Worm (Caenorhabditis elegans): ENCODE results near the gene fip-1.

fip-1 gene

DNA sequence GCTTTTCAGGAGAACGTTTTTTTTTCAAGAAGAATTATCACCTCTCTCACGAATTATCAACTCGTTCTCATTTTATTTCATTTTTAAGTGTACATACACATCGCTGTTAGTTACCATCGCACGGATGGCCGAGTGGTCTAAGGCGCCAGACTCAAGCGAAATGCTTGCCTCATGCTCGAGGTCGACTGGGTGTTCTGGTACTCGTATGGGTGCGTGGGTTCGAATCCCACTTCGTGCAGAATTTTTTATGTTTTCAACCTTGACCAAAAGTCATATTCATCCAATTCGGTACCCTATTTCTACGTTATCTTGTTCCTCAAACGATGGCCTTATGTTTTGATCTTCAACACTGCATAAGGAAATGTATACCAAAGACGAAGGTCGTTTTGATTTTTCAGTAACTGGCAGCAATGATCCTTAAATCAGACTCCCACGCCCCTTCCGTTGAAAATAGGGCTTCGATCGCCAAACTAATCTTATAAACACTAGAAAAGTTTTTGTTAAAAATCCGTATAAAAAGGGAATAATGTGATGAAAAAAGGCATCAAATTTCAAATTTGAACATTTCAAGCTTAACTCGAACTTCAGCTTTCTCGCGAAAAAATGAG is at the start of gene fip-1:
fip-1 (plus strand) TSS at position 558 of the 608 bp plus-strand sequence.
- TF ChIP-seq him-1 (tag; optimal IDR thresholded peaks at IDR 0.05) = no peak
- peak; percentile 65 for TF ChIP-seq W03F9.2 (tag; optimal IDR thresholded peaks at IDR 0.05)

DNA sequence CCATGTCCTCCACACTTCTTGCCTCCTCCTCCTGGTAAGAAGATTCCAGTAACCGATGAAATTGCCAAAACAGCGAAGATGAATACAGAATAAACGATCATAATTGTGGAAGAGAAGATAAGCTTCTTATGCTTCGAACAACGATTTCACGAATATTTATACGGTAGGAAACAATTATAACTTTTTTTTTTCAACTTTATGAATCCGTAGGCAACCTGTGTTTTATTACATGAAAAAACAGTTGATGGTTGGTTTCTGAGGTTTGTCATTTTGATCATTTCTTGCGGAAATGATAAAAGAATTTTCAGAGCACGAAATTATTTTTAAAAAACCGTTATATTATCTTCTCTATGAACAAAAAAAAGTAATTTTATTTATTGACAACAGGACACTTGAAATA is 48.7 kb upstream of the fip-1 start, which contains the start of gene fipr-16:
fipr-16 (minus strand) TSS at position 101 of the 400 bp plus-strand sequence.
- TF ChIP-seq W03F9.2 (tag; optimal IDR thresholded peaks at IDR 0.05) (no peak), him-1 (tag; optimal IDR thresholded peaks at IDR 0.05) (no peak), dao-5 (tag; optimal IDR thresholded peaks at IDR 0.05) (no peak)

DNA sequence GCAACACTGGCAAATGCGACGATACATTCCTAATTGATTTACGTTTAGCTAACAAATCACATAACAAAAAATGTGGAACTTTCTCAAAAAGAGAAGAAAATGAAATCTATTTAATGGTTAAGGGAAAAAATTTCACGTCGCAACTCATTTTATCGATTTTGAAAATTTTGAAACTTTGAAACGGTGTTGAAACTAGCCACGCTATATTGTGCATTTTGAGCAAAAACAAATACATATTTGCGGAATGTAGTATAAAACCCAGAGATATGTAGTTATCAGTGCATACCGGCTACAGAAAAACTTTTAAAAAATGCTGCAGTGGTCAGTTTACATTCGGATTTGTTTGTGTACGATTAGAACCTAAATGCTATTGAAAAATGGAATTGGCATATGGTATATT is 45.9 kb upstream of the fip-1 start, which contains the start of gene C06E1.7:
C06E1.7 (minus strand) TSS at position 101 of the 400 bp plus-strand sequence.
- TF ChIP-seq W03F9.2 (tag; optimal IDR thresholded peaks at IDR 0.05) (no peak), dao-5 (tag; optimal IDR thresholded peaks at IDR 0.05) (no peak), him-1 (tag; optimal IDR thresholded peaks at IDR 0.05) (no peak)

DNA sequence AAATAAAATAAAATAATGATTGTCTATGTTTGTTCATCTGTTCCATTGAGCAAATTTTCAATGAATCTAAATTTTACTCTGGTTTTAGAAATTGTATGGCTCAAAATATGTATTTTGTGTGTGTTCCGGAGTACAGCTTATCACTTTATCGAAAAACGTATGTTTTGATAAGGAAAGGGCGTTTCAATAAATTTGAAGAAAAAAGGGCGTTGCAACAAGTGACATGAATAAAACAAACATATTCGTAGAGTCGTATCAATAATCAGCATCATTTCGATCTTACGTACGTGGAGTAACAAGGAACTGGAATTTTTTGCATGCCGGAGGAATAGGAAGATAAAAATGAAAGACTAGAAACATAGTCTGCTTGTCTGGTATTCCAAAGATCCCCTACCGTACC is 45.5 kb upstream of the fip-1 start:
- TF ChIP-seq dao-5 (tag; optimal IDR thresholded peaks at IDR 0.05) (no peak), W03F9.2 (tag; optimal IDR thresholded peaks at IDR 0.05) (no peak), him-1 (tag; optimal IDR thresholded peaks at IDR 0.05) (no peak)

DNA sequence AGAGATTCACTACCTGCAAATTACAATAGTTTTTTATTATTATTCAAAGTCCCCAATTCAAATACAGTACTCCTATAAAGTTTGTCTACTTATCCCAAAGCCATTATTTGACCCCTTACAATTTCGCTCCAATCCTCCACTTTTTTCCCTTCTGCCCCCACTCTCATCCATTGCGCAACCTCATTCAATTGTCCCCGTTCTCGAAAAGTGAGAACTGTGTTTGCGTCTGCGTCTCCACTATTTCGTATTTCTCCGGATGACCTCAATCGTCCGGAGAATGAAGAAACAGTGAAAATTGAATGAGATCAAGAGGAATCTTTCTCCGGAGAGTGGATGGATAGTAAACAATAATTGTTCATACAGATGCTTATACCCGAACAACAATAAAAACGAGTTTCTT is 42.9 kb upstream of the fip-1 start:
- TF ChIP-seq W03F9.2 (tag; optimal IDR thresholded peaks at IDR 0.05) (no peak), him-1 (tag; optimal IDR thresholded peaks at IDR 0.05) (no peak), dao-5 (tag; optimal IDR thresholded peaks at IDR 0.05) (no peak)

DNA sequence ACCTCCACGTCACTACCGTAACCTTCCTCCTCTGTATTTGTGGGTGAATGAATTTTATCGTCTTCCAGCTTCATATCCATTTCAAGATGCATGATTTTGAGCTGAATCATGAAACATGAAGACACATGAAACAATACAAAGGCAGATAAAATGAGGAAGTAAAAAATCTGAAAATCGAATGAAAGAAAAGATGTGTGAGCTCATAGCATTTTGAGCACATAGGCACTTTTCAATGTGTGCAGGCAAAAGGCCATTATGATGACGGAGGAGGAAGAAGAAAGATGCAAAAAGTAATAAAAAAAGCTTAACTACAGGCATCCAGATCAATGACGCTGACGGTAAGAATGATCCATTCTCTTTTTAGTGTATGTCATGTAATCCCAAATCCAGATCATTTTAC is 41.8 kb upstream of the fip-1 start, which contains the start of gene ztf-30:
ztf-30 (minus strand) TSS at position 101 of the 400 bp plus-strand sequence.
- TF ChIP-seq dao-5 (tag; optimal IDR thresholded peaks at IDR 0.05) = no peak
- no peak for TF ChIP-seq W03F9.2 (tag; optimal IDR thresholded peaks at IDR 0.05)
- TF ChIP-seq him-1 (tag; optimal IDR thresholded peaks at IDR 0.05) = no peak

DNA sequence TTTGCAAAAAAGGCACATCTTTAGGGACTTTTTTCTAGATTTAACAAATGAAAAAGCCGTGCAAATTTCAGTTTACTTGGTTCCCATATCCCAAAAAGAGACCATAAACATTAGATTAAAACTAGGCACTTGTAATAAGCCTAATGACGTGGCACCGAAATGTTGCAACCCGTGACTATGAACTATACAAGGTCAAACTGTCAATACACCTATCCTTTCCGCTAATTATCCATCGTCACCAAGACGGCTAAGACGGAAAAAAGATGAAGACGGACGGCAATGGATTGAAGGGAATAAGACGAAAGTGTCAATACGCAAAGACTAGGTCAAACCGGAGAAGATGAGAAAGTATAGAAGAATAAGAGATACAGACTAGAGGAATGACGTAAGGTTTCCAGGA is 40.6 kb upstream of the fip-1 start:
- TF ChIP-seq him-1 (tag; optimal IDR thresholded peaks at IDR 0.05) (no peak), dao-5 (tag; optimal IDR thresholded peaks at IDR 0.05) (no peak), W03F9.2 (tag; optimal IDR thresholded peaks at IDR 0.05) (no peak)

DNA sequence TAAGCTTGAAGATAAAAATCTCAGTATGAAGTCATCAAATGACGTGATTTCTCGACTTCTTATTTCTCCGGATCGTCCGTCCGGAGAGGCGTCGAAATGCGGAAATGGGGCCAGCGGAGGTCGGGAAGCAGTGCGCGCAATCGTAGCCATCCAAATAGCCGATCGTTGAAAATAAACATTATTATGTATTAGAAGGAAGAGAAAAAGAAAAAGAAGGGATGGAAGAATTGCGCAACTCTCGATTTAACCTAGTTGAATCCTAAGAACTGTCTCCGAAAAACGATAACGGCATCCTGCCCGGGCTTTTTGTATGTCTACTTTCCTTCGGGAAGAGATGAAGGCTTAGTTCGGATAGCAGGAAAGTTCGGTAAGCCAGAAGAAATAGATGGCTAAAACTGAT is 37.4 kb upstream of the fip-1 start:
- no peak for TF ChIP-seq W03F9.2 (tag; optimal IDR thresholded peaks at IDR 0.05)

DNA sequence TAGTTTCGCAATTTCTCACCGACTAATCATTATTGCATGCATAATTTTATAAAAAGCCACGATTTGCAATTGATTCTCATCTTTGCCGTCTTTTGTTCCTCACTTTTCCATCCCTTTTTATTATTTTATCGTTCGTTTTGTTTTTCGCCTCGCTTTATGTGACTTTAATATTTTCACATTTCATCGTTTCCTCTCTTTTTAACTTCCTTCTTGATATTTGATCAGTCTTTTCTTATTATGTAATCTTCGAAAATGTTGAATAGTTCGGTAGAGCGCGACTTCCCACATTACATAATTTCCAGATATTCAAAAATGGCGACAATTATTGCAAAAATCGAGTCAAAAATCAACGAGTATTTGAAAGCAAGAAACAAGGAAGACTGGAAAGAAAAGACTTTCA is 34.0 kb upstream of the fip-1 start, which contains the start of gene C06E1.1:
C06E1.1 (plus strand) TSS at position 301 of the 400 bp plus-strand sequence.
- TF ChIP-seq dao-5 (tag; optimal IDR thresholded peaks at IDR 0.05) (no peak), him-1 (tag; optimal IDR thresholded peaks at IDR 0.05) (no peak), W03F9.2 (tag; optimal IDR thresholded peaks at IDR 0.05) (no peak)

DNA sequence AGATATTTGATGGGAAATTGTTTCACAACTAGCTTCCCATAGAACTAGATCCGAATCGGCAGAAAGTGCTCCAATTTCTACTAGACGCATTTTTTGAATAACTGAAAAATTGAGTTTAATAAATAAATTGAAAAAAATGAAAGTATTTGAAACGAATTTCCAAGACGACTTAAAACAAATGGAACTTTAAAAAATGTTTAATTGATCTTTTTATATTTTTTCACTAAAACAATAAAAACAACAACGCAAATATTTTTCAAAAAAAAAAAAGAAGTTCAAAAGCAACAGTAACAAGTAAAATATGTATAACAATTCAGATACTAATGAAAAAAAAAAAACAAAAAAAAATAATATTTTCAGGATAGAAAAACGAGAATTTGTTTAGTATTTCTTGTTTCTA is 29.9 kb upstream of the fip-1 start, which contains the start of gene C06E1.9:
C06E1.9 (minus strand) TSS at position 101 of the 400 bp plus-strand sequence.
- TF ChIP-seq W03F9.2 (tag; optimal IDR thresholded peaks at IDR 0.05) (no peak), dao-5 (tag; optimal IDR thresholded peaks at IDR 0.05) (no peak), him-1 (tag; optimal IDR thresholded peaks at IDR 0.05) (no peak)

DNA sequence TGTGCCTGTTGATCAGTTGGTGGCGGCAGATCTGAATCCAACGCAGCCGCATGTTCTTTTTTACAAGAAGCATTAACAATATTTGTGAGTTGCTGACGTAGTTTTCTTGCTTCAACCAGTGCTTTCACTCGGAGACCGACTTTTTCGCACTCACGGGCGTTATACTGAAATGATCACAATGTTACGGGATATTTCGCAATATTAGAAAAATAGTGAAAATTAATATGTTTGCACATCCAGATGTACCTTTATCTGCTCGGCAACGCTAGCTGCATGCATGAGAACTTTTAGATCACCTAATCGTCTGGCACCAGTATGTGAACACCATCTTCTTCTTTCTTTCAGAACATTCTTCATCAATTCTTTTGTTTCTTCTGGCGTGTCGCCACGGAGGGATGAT is 28.3 kb upstream of the fip-1 start:
- TF ChIP-seq dao-5 (tag; optimal IDR thresholded peaks at IDR 0.05) = no peak
- no peak for TF ChIP-seq him-1 (tag; optimal IDR thresholded peaks at IDR 0.05)
- TF ChIP-seq W03F9.2 (tag; optimal IDR thresholded peaks at IDR 0.05) = no peak

DNA sequence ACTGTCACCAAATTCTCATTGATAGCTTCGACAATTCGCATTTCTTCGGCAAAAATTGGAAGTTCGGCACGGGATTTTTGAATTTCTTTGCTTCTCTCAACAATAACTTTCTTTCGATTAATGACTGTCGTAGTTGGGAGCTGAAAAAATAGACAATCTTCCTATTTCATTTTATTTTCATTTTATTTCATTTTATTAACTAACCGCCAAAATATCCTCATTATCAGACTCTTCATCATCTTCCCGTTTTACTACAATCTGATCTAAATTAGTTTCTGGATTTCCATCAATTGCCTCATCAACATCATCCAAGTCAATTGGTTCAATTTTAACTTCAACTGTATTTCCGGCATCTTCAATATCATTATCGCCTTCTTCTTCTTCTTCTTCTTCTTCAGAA is 26.0 kb upstream of the fip-1 start:
- TF ChIP-seq W03F9.2 (tag; optimal IDR thresholded peaks at IDR 0.05) = no peak
- no peak for TF ChIP-seq dao-5 (tag; optimal IDR thresholded peaks at IDR 0.05)
- TF ChIP-seq him-1 (tag; optimal IDR thresholded peaks at IDR 0.05) = no peak

DNA sequence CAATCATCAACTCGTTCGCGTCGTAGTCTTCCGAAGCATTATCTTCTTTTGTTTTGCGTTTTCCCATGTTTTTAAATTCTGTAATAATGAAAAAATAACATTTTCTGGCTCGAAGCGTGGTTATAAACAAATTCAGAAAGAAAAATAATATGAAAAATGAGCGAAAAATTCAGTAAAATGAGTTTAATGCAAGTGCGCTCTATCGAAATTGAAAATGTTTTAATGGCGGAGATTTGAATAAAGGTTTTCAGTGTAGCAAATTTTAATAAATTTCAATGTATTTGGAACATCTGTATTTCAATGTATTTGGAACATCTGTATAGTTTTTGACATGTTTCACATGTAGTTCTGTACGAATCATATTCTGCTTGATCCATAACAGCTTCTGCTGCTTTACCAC is 25.1 kb upstream of the fip-1 start, which contains the start of gene rha-2:
rha-2 (minus strand) TSS at position 80 of the 400 bp plus-strand sequence.
- TF ChIP-seq dao-5 (tag; optimal IDR thresholded peaks at IDR 0.05) (no peak), W03F9.2 (tag; optimal IDR thresholded peaks at IDR 0.05) (no peak), him-1 (tag; optimal IDR thresholded peaks at IDR 0.05) (no peak)

DNA sequence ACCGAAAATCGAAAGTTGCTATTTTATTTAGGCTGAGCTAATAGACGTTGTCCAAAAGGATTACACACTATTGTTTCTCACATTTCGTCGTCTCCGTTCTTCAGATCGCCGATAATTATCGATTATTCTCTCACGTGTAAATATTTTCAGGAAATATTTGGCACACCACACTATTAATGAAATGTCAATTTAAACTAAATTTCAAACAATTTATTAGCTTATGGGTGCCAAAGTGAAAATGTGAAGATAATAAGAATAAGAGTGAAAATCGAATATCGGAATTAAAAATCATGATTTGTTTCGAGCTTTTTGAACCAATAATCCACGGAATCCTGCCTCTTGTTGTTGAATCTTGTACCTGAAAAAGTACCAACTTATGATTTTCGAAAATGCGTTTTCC is 23.0 kb upstream of the fip-1 start, which contains the start of gene C06E1.11:
C06E1.11 (minus strand) TSS at position 101 of the 400 bp plus-strand sequence.
- no peak for TF ChIP-seq dao-5 (tag; optimal IDR thresholded peaks at IDR 0.05)
- TF ChIP-seq W03F9.2 (tag; optimal IDR thresholded peaks at IDR 0.05) = no peak
- no peak for TF ChIP-seq him-1 (tag; optimal IDR thresholded peaks at IDR 0.05)

Data from whole organism, L4/young adult.